Worm (Caenorhabditis elegans): ENCODE measurements around the gene T04C12.11.

T04C12.11 gene

DNA sequence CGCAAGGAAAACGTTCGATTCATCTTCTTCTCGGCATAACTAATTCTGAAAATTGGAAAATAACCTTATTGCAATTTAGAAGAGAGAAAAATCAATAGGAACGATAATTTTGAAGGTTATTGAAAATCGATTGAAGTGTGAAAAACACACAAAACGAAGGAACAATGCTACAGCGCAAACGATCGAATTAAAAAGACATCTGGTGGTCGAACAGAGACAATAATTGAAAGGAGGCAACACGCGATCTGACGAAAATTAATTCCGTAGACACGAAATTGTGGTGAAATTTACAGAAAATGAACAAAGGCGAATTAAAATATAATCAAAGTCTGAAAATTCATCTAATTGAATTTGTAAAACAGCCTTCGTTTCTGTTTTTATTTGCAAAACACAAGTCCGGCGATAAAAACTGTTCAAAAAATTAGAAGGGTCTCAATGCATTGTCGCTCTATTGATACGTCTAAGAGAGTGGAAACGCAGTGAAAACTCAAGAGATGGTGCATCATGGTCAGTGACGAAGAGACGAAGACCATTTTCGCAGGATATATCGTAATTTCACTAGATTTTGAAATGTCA, 20.6 kb downstream of the T04C12.11 start, which contains the start of gene pak-2 (continued):
- peak; percentile 40 for TF ChIP-seq nhr-25 (tag; optimal IDR thresholded peaks at IDR 0.05)
- TF ChIP-seq skn-1 (tag; optimal IDR thresholded peaks at IDR 0.05): no peak
- no peak for TF ChIP-seq nhr-12 (tag; optimal IDR thresholded peaks at IDR 0.05)
- no peak for TF ChIP-seq R02D3.7 (tag; optimal IDR thresholded peaks at IDR 0.05)
- TF ChIP-seq ceh-82 (tag; optimal IDR thresholded peaks at IDR 0.05): no peak

DNA sequence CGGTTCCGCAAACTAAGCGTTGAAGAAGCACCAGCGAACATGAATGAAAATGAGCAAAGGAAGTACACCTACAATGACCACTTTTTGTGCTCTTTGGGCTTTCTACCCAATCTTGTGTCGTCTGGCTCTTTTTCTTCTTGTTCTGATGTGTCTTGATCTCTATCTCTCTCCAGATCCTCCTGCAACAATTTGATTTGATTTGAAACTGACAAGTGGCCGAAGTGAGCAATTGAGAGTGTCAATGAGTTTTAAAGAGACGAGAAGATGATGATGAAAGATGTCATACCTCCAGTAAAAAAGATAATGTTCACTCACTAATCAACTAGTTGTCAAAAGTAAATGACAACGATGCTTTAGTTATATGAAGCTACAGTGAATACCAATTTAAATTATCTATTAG, 25.3 kb downstream of the T04C12.11 start, which contains the start of gene pptr-2:
Gene pptr-2, minus strand, starts transcription at position 184 of the 400 bp plus-strand sequence.
- no peak for TF ChIP-seq fkh-10 (GFP tag; optimal IDR thresholded peaks at IDR 0.05)
- TF ChIP-seq nfya-1 (tag; optimal IDR thresholded peaks at IDR 0.05; ENCODE audit: insufficient read depth): peak; percentile 21
- no peak for TF ChIP-seq pha-4 (tag; optimal IDR thresholded peaks at IDR 0.05)
- no peak for TF ChIP-seq R02D3.7 (tag; optimal IDR thresholded peaks at IDR 0.05)
- no peak for TF ChIP-seq nhr-28 (tag; optimal IDR thresholded peaks at IDR 0.05)
- TF ChIP-seq nhr-67 (tag; optimal IDR thresholded peaks at IDR 0.05): no peak
- TF ChIP-seq lin-15B (tag; optimal IDR thresholded peaks at IDR 0.05): no peak
- no peak for TF ChIP-seq nhr-76 (tag; optimal IDR thresholded peaks at IDR 0.05)

DNA sequence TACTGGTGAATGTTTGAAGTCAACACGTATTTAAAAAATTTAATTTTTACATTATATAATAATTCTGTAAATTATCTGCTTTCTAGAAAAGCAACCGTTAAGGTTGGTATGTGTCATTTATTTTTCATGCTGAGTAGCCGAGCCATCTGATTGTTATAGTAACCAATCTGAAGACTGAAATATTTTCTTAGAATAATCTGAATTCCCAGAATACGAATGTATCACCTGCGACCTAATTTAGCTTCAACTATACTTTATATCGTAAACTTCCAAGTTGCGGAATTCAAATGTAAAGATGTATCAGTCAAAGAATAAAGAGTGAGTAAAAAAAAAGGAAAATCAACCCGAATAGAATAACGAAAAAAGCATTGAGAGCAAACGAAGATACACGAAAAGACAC, 26.8 kb downstream of the T04C12.11 start:
- TF ChIP-seq elt-2 (tag; optimal IDR thresholded peaks at IDR 0.05) (no peak), nhr-76 (tag; optimal IDR thresholded peaks at IDR 0.05) (no peak), lin-39 (tag; optimal IDR thresholded peaks at IDR 0.05) (no peak), fkh-10 (GFP tag; optimal IDR thresholded peaks at IDR 0.05) (no peak), nhr-28 (tag; optimal IDR thresholded peaks at IDR 0.05) (no peak), mdl-1 (tag; optimal IDR thresholded peaks at IDR 0.05) (no peak), ceh-16 (tag; optimal IDR thresholded peaks at IDR 0.05) (no peak), nhr-67 (tag; optimal IDR thresholded peaks at IDR 0.05) (no peak), mml-1 (tag; optimal IDR thresholded peaks at IDR 0.05) (no peak), nhr-43 (tag; optimal IDR thresholded peaks at IDR 0.05; ENCODE audit: poor library complexity, severe bottlenecking) (no peak), ztf-11 (tag; optimal IDR thresholded peaks at IDR 0.05) (no peak), eor-1 (tag; optimal IDR thresholded peaks at IDR 0.05) (no peak), jun-1 (tag; optimal IDR thresholded peaks at IDR 0.05) (no peak), egl-27 (tag; optimal IDR thresholded peaks at IDR 0.05) (no peak), pha-4 (tag; optimal IDR thresholded peaks at IDR 0.05) (no peak), nhr-77 (tag; optimal IDR thresholded peaks at IDR 0.05) (no peak), hmg-11 (tag; optimal IDR thresholded peaks at IDR 0.05) (no peak)

DNA sequence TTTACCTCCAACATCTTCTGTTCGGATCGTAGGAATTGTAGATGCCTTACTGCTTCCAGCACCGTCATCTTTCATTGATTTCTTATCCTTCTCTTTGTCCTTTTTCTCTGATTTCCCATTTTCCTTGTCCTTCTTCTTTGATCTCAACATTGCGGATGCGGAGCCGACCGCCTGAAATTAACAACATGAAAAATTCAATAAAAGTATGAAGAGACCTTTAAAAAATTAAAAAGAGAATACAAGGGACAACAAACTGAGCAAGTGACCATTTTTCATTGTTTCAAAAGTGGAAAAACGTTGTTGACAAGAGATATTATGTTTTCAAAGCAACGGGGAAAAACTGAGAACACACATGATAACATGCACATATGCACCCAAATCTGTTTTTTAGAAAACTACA, 29.4 kb downstream of the T04C12.11 start:
- TF ChIP-seq lsy-12 (tag; optimal IDR thresholded peaks at IDR 0.05) (no peak), snpc-4 (tag; optimal IDR thresholded peaks at IDR 0.05) (no peak), pqm-1 (tag; optimal IDR thresholded peaks at IDR 0.05) (no peak), eor-1 (tag; optimal IDR thresholded peaks at IDR 0.05) (no peak), lin-15B (tag; optimal IDR thresholded peaks at IDR 0.05) (no peak), lin-39 (tag; optimal IDR thresholded peaks at IDR 0.05) (no peak), daf-12 (tag; optimal IDR thresholded peaks at IDR 0.05) (no peak), hmg-11 (tag; optimal IDR thresholded peaks at IDR 0.05) (no peak), aly-2 (tag; optimal IDR thresholded peaks at IDR 0.05) (no peak), nhr-12 (tag; optimal IDR thresholded peaks at IDR 0.05) (no peak), sea-2 (GFP tag; optimal IDR thresholded peaks at IDR 0.05) (no peak), elt-2 (tag; optimal IDR thresholded peaks at IDR 0.05) (no peak), nhr-76 (tag; optimal IDR thresholded peaks at IDR 0.05) (no peak), nhr-23 (tag; optimal IDR thresholded peaks at IDR 0.05) (no peak), ama-1 (optimal IDR thresholded peaks at IDR 0.05) (no peak), ceh-9 (tag; optimal IDR thresholded peaks at IDR 0.05) (no peak), egl-5 (tag; optimal IDR thresholded peaks at IDR 0.05) (no peak), unc-62 (GFP tag; optimal IDR thresholded peaks at IDR 0.05) (no peak)

DNA sequence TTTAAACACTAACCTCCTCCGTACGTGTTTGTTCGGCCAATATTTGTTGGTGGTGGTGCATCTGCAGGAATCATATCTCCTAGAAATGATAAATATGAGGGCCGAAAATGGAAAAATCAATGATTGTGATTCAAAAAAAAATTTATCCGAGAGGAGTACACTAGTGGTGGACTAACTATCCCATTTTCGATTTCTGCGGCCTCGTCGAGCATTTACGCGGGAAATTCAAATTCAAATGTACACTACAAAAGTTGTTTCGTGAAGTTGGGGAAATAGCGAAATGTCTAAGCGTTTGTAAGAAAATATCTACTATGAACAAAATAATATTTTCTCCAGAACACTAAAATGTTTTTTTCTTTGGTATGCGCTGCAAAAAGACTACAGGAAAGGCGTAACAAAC, 30.8 kb downstream of the T04C12.11 start:
- TF ChIP-seq pha-4 (tag; optimal IDR thresholded peaks at IDR 0.05) (peak; percentile 74), elt-2 (tag; optimal IDR thresholded peaks at IDR 0.05) (peak; percentile 18), nhr-43 (tag; optimal IDR thresholded peaks at IDR 0.05; ENCODE audit: poor library complexity, severe bottlenecking) (peak; percentile 84), lsy-12 (tag; optimal IDR thresholded peaks at IDR 0.05) (peak; percentile 30), fkh-2 (tag; optimal IDR thresholded peaks at IDR 0.05) (no peak), nhr-23 (tag; optimal IDR thresholded peaks at IDR 0.05) (peak; percentile 69), hmg-11 (tag; optimal IDR thresholded peaks at IDR 0.05) (peak; percentile 29), ceh-28 (tag; optimal IDR thresholded peaks at IDR 0.05) (peak; percentile 43), ztf-4 (tag; optimal IDR thresholded peaks at IDR 0.05) (no peak), jun-1 (tag; optimal IDR thresholded peaks at IDR 0.05) (peak; percentile 12), nhr-25 (tag; optimal IDR thresholded peaks at IDR 0.05) (peak; percentile 23), lin-39 (tag; optimal IDR thresholded peaks at IDR 0.05) (peak; percentile 32), nfya-1 (tag; optimal IDR thresholded peaks at IDR 0.05; ENCODE audit: insufficient read depth) (peak; percentile 27), ceh-9 (tag; optimal IDR thresholded peaks at IDR 0.05) (no peak), tbx-2 (tag; optimal IDR thresholded peaks at IDR 0.05) (no peak), lin-15B (tag; optimal IDR thresholded peaks at IDR 0.05) (peak; percentile 59)

Data from whole organism, L3 larva.